Fruit fly (Drosophila melanogaster) whole organism, embryonic: ENCODE data around the gene CG42673.

Experiments
- Atf6 ChIP-seq: fragments of 200-800 bp; sonication (Bioruptor generic); IDR thresholded peaks from 2 replicates; pipeline ENCODE4 v1.3.6; 2022; ENCODE audit warnings: missing biosample characterization, missing genetic modification characterization
- BEAF-32 ChIP-seq: fragments of 200-800 bp; sonication (Bioruptor generic); optimal IDR thresholded peaks from 3 replicates; lab custom pipeline; 2017; ENCODE audit warnings: missing biosample characterization, missing genetic modification characterization, mild to moderate bottlenecking, moderate library complexity, missing genetic modification reagents
- Blimp-1 ChIP-seq: fragments of 200-800 bp; sonication (Bioruptor generic); optimal IDR thresholded peaks from 3 replicates; lab custom pipeline; 2018; ENCODE audit warnings: missing biosample characterization, missing genetic modification characterization, mild to moderate bottlenecking, moderate library complexity, missing genetic modification reagents
- BtbVII ChIP-seq: fragments of 200-800 bp; sonication (Bioruptor generic); optimal IDR thresholded peaks from 3 replicates; lab custom pipeline; 2017; ENCODE audit warnings: missing biosample characterization, mild to moderate bottlenecking, missing genetic modification characterization
- CG10147 ChIP-seq: fragments of 200-800 bp; sonication (Bioruptor generic); optimal IDR thresholded peaks from 2 replicates; lab custom pipeline; 2019; ENCODE audit warnings: missing biosample characterization, mild to moderate bottlenecking, missing genetic modification characterization, moderate library complexity
- CG11247 ChIP-seq: fragments of 200-800 bp; sonication (Bioruptor generic); IDR thresholded peaks from 2 replicates; pipeline ENCODE4 v1.3.6; 2022; ENCODE audit warnings: missing biosample characterization, missing genetic modification characterization
- CG11723 ChIP-seq: fragments of 200-800 bp; sonication (Bioruptor generic); optimal IDR thresholded peaks from 2 replicates; lab custom pipeline; 2017; ENCODE audit warnings: missing biosample characterization, mild to moderate bottlenecking, missing genetic modification characterization
- CG12155 ChIP-seq: fragments of 200-800 bp; sonication (Bioruptor generic); optimal IDR thresholded peaks from 3 replicates; lab custom pipeline; 2016; ENCODE audit warnings: missing biosample characterization, missing genetic modification characterization
- CG15514 ChIP-seq: fragments of 200-800 bp; sonication (Bioruptor generic); optimal IDR thresholded peaks from 3 replicates; lab custom pipeline; 2017; ENCODE audit warnings: missing biosample characterization, missing genetic modification characterization, mild to moderate bottlenecking, moderate library complexity, missing genetic modification reagents
- CG15696 ChIP-seq: fragments of 200-800 bp; sonication (Bioruptor generic); optimal IDR thresholded peaks from 2 replicates; lab custom pipeline; 2019; ENCODE audit warnings: missing biosample characterization, mild to moderate bottlenecking, missing genetic modification characterization, moderate library complexity
- CG17568 ChIP-seq: fragments of 200-800 bp; sonication (Bioruptor generic); optimal IDR thresholded peaks from 2 replicates; lab custom pipeline; 2018; ENCODE audit warnings: missing biosample characterization, mild to moderate bottlenecking, missing genetic modification characterization, moderate library complexity
- CG17612 ChIP-seq: fragments of 200-800 bp; sonication (Bioruptor generic); IDR thresholded peaks from 2 replicates; pipeline ENCODE4 v1.3.6; 2022; ENCODE audit warnings: missing biosample characterization, missing genetic modification characterization
- CG18764 ChIP-seq: fragments of 200-800 bp; sonication (Bioruptor generic); optimal IDR thresholded peaks from 3 replicates; lab custom pipeline; 2016; ENCODE audit warnings: missing biosample characterization, missing genetic modification characterization
- CG2678 ChIP-seq: fragments of 200-800 bp; sonication (Bioruptor generic); optimal IDR thresholded peaks from 3 replicates; lab custom pipeline; 2019; ENCODE audit warnings: missing biosample characterization, mild to moderate bottlenecking, missing genetic modification characterization, moderate library complexity
- CG31224 ChIP-seq: fragments of 200-800 bp; sonication (Bioruptor generic); IDR thresholded peaks from 2 replicates; pipeline ENCODE4 v1.3.6; 2022; ENCODE audit warnings: missing biosample characterization, missing genetic modification characterization
- CG33213 ChIP-seq: fragments of 200-800 bp; sonication (Bioruptor generic); optimal IDR thresholded peaks from 3 replicates; lab custom pipeline; 2016; ENCODE audit warnings: missing biosample characterization, missing genetic modification characterization
- CG3838 ChIP-seq: fragments of 200-800 bp; sonication (Bioruptor generic); optimal IDR thresholded peaks from 3 replicates; lab custom pipeline; 2016; ENCODE audit warnings: missing biosample characterization, missing genetic modification characterization
- CG42726 ChIP-seq: fragments of 200-800 bp; sonication (Bioruptor generic); IDR thresholded peaks from 2 replicates; pipeline ENCODE4 v1.3.6; 2022; ENCODE audit warnings: missing biosample characterization, missing genetic modification characterization; ENCODE audit not compliant: partially characterized antibody
- CG6175 ChIP-seq: fragments of 200-800 bp; sonication (Bioruptor generic); IDR thresholded peaks from 3 replicates; pipeline ENCODE4 v1.3.6; 2022; ENCODE audit warnings: missing biosample characterization, missing genetic modification characterization
- CG7839 ChIP-seq: fragments of 200-800 bp; sonication (Bioruptor generic); optimal IDR thresholded peaks from 3 replicates; lab custom pipeline; 2018; ENCODE audit warnings: missing biosample characterization, mild to moderate bottlenecking, missing genetic modification characterization, moderate library complexity
- CG8281 ChIP-seq: fragments of 200-800 bp; sonication (Bioruptor generic); optimal IDR thresholded peaks from 2 replicates; lab custom pipeline; 2018; ENCODE audit warnings: missing biosample characterization, mild to moderate bottlenecking, missing genetic modification characterization, moderate library complexity
- CG8924 ChIP-seq: fragments of 200-800 bp; optimal IDR thresholded peaks from 3 replicates; lab custom pipeline; 2019; ENCODE audit warnings: missing biosample characterization, mild to moderate bottlenecking, missing genetic modification characterization, moderate library complexity
- CTCF ChIP-seq: fragments of 200-800 bp; sonication (Bioruptor generic); optimal IDR thresholded peaks from 2 replicates; lab custom pipeline; 2017; ENCODE audit warnings: missing biosample characterization, mild to moderate bottlenecking, missing genetic modification characterization, moderate library complexity
- Dad ChIP-seq: fragments of 200-800 bp; sonication (Bioruptor generic); optimal IDR thresholded peaks from 3 replicates; lab custom pipeline; 2016; ENCODE audit warnings: missing biosample characterization, missing genetic modification characterization
- Dfd ChIP-seq, 2 experiments: fragments of >200 bp; optimal IDR thresholded peaks; 2 replicates each; lab custom pipeline; 2017; ENCODE audit warnings: missing biosample characterization in 2 of 2, missing genetic modification characterization in 2 of 2
- E2f2 ChIP-seq: fragments of 200-800 bp; sonication (Bioruptor generic); IDR thresholded peaks from 2 replicates; pipeline ENCODE4 v1.3.6; 2022; ENCODE audit warnings: missing biosample characterization, missing genetic modification characterization
- HmgZ ChIP-seq: fragments of 200-800 bp; sonication (Bioruptor generic); optimal IDR thresholded peaks from 2 replicates; lab custom pipeline; 2018; ENCODE audit warnings: missing biosample characterization, mild to moderate bottlenecking, missing genetic modification characterization
- Lim3 ChIP-seq: fragments of 200-800 bp; sonication (Bioruptor generic); IDR thresholded peaks from 2 replicates; pipeline ENCODE4 v1.3.6; 2022; ENCODE audit warnings: missing biosample characterization, missing genetic modification characterization
- MBD-R2 ChIP-seq: fragments of 200-800 bp; sonication (Bioruptor generic); IDR thresholded peaks from 2 replicates; pipeline ENCODE4 v1.3.6; 2022; ENCODE audit warnings: missing biosample characterization, missing genetic modification characterization
- NFAT ChIP-seq: fragments of 200-800 bp; sonication (Bioruptor generic); IDR thresholded peaks from 2 replicates; pipeline ENCODE4 v1.3.6; 2022; ENCODE audit warnings: missing biosample characterization, missing genetic modification characterization
- Ssrp ChIP-seq: fragments of 200-800 bp; sonication (Bioruptor generic); optimal IDR thresholded peaks from 2 replicates; lab custom pipeline; 2018; ENCODE audit warnings: missing biosample characterization, mild to moderate bottlenecking, missing genetic modification characterization, moderate library complexity
- bab2 ChIP-seq: fragments of 200-800 bp; sonication (Bioruptor generic); optimal IDR thresholded peaks from 2 replicates; lab custom pipeline; 2016; ENCODE audit warnings: missing biosample characterization, missing genetic modification characterization
- bcd ChIP-seq: fragments of 200-800 bp; sonication (Bioruptor generic); optimal IDR thresholded peaks from 2 replicates; lab custom pipeline; 2017; ENCODE audit warnings: missing biosample characterization, mild to moderate bottlenecking, missing genetic modification characterization
- bsh ChIP-seq, 2 experiments: fragments of 200-800 bp; sonication (Bioruptor generic); optimal IDR thresholded peaks; 2 replicates each; lab custom pipeline; 2017 to 2018; ENCODE audit warnings: mild to moderate bottlenecking in 2 of 2, missing biosample characterization in 2 of 2, missing genetic modification characterization in 2 of 2, moderate library complexity in 1 of 2
- crc ChIP-seq: fragments of 200-800 bp; sonication (Bioruptor generic); optimal IDR thresholded peaks from 2 replicates; lab custom pipeline; 2016; ENCODE audit warnings: missing biosample characterization, missing genetic modification characterization
- dmrt99B ChIP-seq: fragments of 200-800 bp; sonication (Bioruptor generic); optimal IDR thresholded peaks from 2 replicates; lab custom pipeline; 2018; ENCODE audit warnings: missing biosample characterization, mild to moderate bottlenecking, missing genetic modification characterization, moderate library complexity
- gcm ChIP-seq: fragments of 200-800 bp; sonication (Bioruptor generic); optimal IDR thresholded peaks from 2 replicates; lab custom pipeline; 2019; ENCODE audit warnings: missing biosample characterization, mild to moderate bottlenecking, missing genetic modification characterization, moderate library complexity
- jing ChIP-seq: fragments of 200-800 bp; sonication (Bioruptor generic); optimal IDR thresholded peaks from 2 replicates; lab custom pipeline; 2018; ENCODE audit warnings: missing biosample characterization, mild to moderate bottlenecking, missing genetic modification characterization
- kay ChIP-seq: fragments of 200-800 bp; sonication (Bioruptor generic); optimal IDR thresholded peaks from 2 replicates; lab custom pipeline; 2016; ENCODE audit warnings: missing biosample characterization, missing genetic modification characterization
- knrl ChIP-seq: fragments of 200-800 bp; sonication (Bioruptor generic); IDR thresholded peaks from 3 replicates; pipeline ENCODE4 v1.3.6; 2022; ENCODE audit warnings: missing biosample characterization, missing genetic modification characterization; ENCODE audit not compliant: partially characterized antibody
- lilli ChIP-seq: fragments of 200-800 bp; sonication (Bioruptor generic); optimal IDR thresholded peaks from 3 replicates; lab custom pipeline; 2016; ENCODE audit warnings: missing biosample characterization, missing genetic modification characterization
- mam ChIP-seq: fragments of 200-800 bp; sonication (Bioruptor generic); optimal IDR thresholded peaks from 3 replicates; lab custom pipeline; 2016; ENCODE audit warnings: missing biosample characterization, missing genetic modification characterization
- otp ChIP-seq: fragments of 200-800 bp; sonication (Bioruptor generic); IDR thresholded peaks from 3 replicates; pipeline ENCODE4, ENCODE4 v1.3.6; 2022; ENCODE audit warnings: missing biosample characterization, missing genetic modification characterization
- sens ChIP-seq: fragments of 200-800 bp; sonication (Bioruptor generic); peaks from one replicate; lab custom pipeline; 2016; ENCODE audit warnings: missing biosample characterization, missing genetic modification characterization
- sisA ChIP-seq: fragments of 200-800 bp; sonication (Bioruptor generic); IDR thresholded peaks from 2 replicates; pipeline ENCODE4 v1.3.6; 2022; ENCODE audit warnings: missing biosample characterization, missing genetic modification characterization
- stc ChIP-seq: fragments of 200-800 bp; sonication (Bioruptor generic); IDR thresholded peaks from 2 replicates; pipeline ENCODE4 v1.3.6; 2022; ENCODE audit warnings: missing biosample characterization, missing genetic modification characterization
- stwl ChIP-seq: fragments of 200-800 bp; sonication (Bioruptor generic); optimal IDR thresholded peaks from 3 replicates; lab custom pipeline; 2018; ENCODE audit warnings: missing biosample characterization, mild to moderate bottlenecking, missing genetic modification characterization, moderate library complexity
- tap ChIP-seq: fragments of 200-800 bp; optimal IDR thresholded peaks from 3 replicates; lab custom pipeline; 2019; ENCODE audit warnings: missing biosample characterization, mild to moderate bottlenecking, missing genetic modification characterization, moderate library complexity
- tin ChIP-seq: fragments of 200-800 bp; sonication (Bioruptor generic); optimal IDR thresholded peaks from 3 replicates; lab custom pipeline; 2016; ENCODE audit warnings: missing biosample characterization, missing genetic modification characterization
- ttk ChIP-seq: fragments of 200-800 bp; sonication (Bioruptor generic); IDR thresholded peaks from 2 replicates; pipeline ENCODE4 v2.1.2; 2022; ENCODE audit warnings: missing biosample characterization, missing genetic modification characterization
- wek ChIP-seq: fragments of 200-800 bp; sonication (Bioruptor generic); optimal IDR thresholded peaks from 3 replicates; lab custom pipeline; 2018; ENCODE audit warnings: missing biosample characterization, mild to moderate bottlenecking, missing genetic modification characterization, moderate library complexity
- zf30C ChIP-seq: fragments of 200-800 bp; sonication (Bioruptor generic); optimal IDR thresholded peaks from 3 replicates; lab custom pipeline; 2018; ENCODE audit warnings: missing biosample characterization, mild to moderate bottlenecking, missing genetic modification characterization

The CG42673 gene

DNA sequence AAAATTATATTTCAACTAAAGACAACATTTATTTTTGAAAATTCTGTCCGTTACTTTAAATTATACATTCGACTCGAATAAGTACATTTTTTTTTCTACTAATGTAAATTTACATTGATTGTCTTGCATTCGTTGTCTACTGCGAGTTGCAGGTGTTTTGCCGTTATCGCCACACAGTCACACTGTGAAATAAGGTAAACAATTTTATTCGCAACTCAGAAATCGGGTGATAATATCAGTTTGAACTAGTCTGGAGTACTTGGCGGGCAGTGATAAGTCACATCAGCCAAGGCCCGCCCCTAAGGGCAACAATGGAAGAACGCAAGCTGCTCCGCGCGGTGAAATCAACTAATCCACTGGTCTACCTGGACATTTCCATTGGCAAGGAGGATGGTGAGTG is 82.9 kb downstream of the CG42673 start (continued):
- TF ChIP-seq jing (GFP tag; lab: Kevin White, UChicago) = no peak
- no peak for TF ChIP-seq wek
- TF ChIP-seq Ssrp (tag; lab: Kevin White, UChicago) = no peak
- no peak for TF ChIP-seq CG10147 (GFP tag; lab: Kevin White, UChicago)
- no peak for TF ChIP-seq CG8281 (tag; lab: Kevin White, UChicago)
- peak; percentile 35; the same call in 1 of the 2 replicates for TF ChIP-seq CG42726 (GFP tag; lab: Robert Waterston, UW)
- no peak for TF ChIP-seq CG8924 (tag; lab: Kevin White, UChicago)
- TF ChIP-seq BtbVII (GFP tag; lab: Kevin White, UChicago) = no peak
- no peak for TF ChIP-seq crc (GFP tag; lab: Kevin White, UChicago)
- no peak for TF ChIP-seq CG2678
- no peak for TF ChIP-seq CG15696 (tag; lab: Kevin White, UChicago)
- no peak for TF ChIP-seq CG31224
- no peak for TF ChIP-seq CG11723 (GFP tag; lab: Kevin White, UChicago)
- peak; percentile 59 for TF ChIP-seq sens (GFP tag; lab: Kevin White, UChicago)
- TF ChIP-seq BEAF-32 (GFP tag; lab: Kevin White, UChicago) = peak; percentile 42
- TF ChIP-seq bab2 = no peak
- no peak for TF ChIP-seq bsh (GFP tag; optimal IDR thresholded peaks at IDR 0.05; lab: Kevin White, UChicago)
- TF ChIP-seq otp (GFP tag; lab: Robert Waterston, UW) = no peak
- TF ChIP-seq CG6175 (GFP tag; lab: Robert Waterston, UW) = no peak
- TF ChIP-seq CG12155 = no peak
- TF ChIP-seq stc = no peak
- no peak for TF ChIP-seq tap (tag; lab: Kevin White, UChicago)
- no peak for TF ChIP-seq mam (GFP tag; lab: Kevin White, UChicago)
- no peak for TF ChIP-seq sisA
- TF ChIP-seq Atf6 = no peak
- no peak for TF ChIP-seq Dad (GFP tag; lab: Kevin White, UChicago)
- peak; percentile 64 for TF ChIP-seq CTCF (GFP tag; lab: Kevin White, UChicago)
- no peak for TF ChIP-seq gcm (GFP tag; lab: Kevin White, UChicago)
- no peak for TF ChIP-seq CG17568
- no peak for TF ChIP-seq ttk (GFP tag; lab: Robert Waterston, UW)
- no peak for TF ChIP-seq CG17612
- TF ChIP-seq bcd (GFP tag; lab: Kevin White, UChicago) = no peak
- peak; percentile 45; the same call in 1 of the 2 replicates for TF ChIP-seq E2f2
- TF ChIP-seq NFAT (GFP tag; lab: Robert Waterston, UW) = no peak
- peak; percentile 17 for TF ChIP-seq CG33213
- peak; percentile 75 for TF ChIP-seq MBD-R2 (GFP tag; lab: Robert Waterston, UW)
- TF ChIP-seq CG15514 (GFP tag; lab: Kevin White, UChicago) = no peak
- no peak for TF ChIP-seq Lim3 (GFP tag; lab: Robert Waterston, UW)
- no peak for TF ChIP-seq zf30C (GFP tag; lab: Kevin White, UChicago)
- peak; percentile 63 for TF ChIP-seq stwl (tag; lab: Kevin White, UChicago)
- no peak for TF ChIP-seq lilli (GFP tag; lab: Kevin White, UChicago)
- no peak for TF ChIP-seq Blimp-1 (GFP tag; lab: Kevin White, UChicago)
- TF ChIP-seq HmgZ (tag; lab: Kevin White, UChicago) = peak; percentile 54
- no peak for TF ChIP-seq tin (GFP tag; lab: Kevin White, UChicago)
- no peak for TF ChIP-seq kay (GFP tag; lab: Kevin White, UChicago)
- TF ChIP-seq CG11247 (GFP tag; lab: Robert Waterston, UW) = no peak
- no peak for TF ChIP-seq CG18764
- TF ChIP-seq Dfd (GFP tag; optimal IDR thresholded peaks at IDR 0.05; lab: Kevin White, UChicago) = no peak
- TF ChIP-seq CG7839 (tag; lab: Kevin White, UChicago) = no peak
- no peak for TF ChIP-seq CG3838 (GFP tag; lab: Kevin White, UChicago)
- TF ChIP-seq knrl (GFP tag; lab: Robert Waterston, UW) = peak; percentile 54; the same call in 2 of the 3 replicates
- no peak for TF ChIP-seq dmrt99B (tag; lab: Kevin White, UChicago)
